Fruit fly (Drosophila melanogaster): ENCODE data around the gene NimB2.

- TF ChIP-seq CG3838 (GFP tag; optimal IDR thresholded peaks at IDR 0.05) (no peak), CG10321 (GFP tag; IDR thresholded peaks at IDR 0.05) (no peak), CG15011 (GFP tag; optimal IDR thresholded peaks at IDR 0.05) (no peak), CG8290 (GFP tag; optimal IDR thresholded peaks at IDR 0.05) (no peak), CG8290 (tag; optimal IDR thresholded peaks at IDR 0.05) (no peak), CG4282 (GFP tag; optimal IDR thresholded peaks at IDR 0.05) (no peak), CG3847 (GFP tag; IDR thresholded peaks at IDR 0.05) (0 out of 2 replicates have a peak, but pooled peaks have one; percentile 21), CG17361 (GFP tag; IDR thresholded peaks at IDR 0.05) (no peak), Dad (GFP tag; optimal IDR thresholded peaks at IDR 0.05) (no peak), ab (GFP tag; optimal IDR thresholded peaks at IDR 0.05) (no peak)
Measured at dm6 chr2L:13923453-13923852, 43.4 kb downstream of the NimB2 start, which contains the start of gene Vajk1.
